Fruit fly (Drosophila melanogaster) whole organism, embryonic: ENCODE measurements around the gene CG3104.
A peak's percentile ranks its signal among the peaks of the same experiment; 100 is the strongest.

Experiments used
- Blimp-1 ChIP-seq: fragments of 200-800 bp; sonication (Bioruptor generic); optimal IDR thresholded peaks from 3 replicates; lab custom pipeline; 2018; ENCODE audit warnings: missing biosample characterization, missing genetic modification characterization, mild to moderate bottlenecking, moderate library complexity, missing genetic modification reagents
- CG10274 ChIP-seq: fragments of 200-800 bp; sonication (Bioruptor generic); optimal IDR thresholded peaks from 3 replicates; lab custom pipeline; 2017; ENCODE audit warnings: missing biosample characterization, mild to moderate bottlenecking, missing genetic modification characterization
- CG11560 ChIP-seq: fragments of 200-800 bp; sonication (Bioruptor generic); IDR thresholded peaks from 3 replicates; pipeline ENCODE4 v1.3.6; 2022; ENCODE audit warnings: missing biosample characterization, missing genetic modification characterization
- CG11696 ChIP-seq: fragments of 200-800 bp; sonication (Bioruptor generic); IDR thresholded peaks from 2 replicates; pipeline ENCODE4 v1.3.6; 2022; ENCODE audit warnings: missing biosample characterization, missing genetic modification characterization
- CG12071 ChIP-seq: fragments of 200-800 bp; sonication (Bioruptor generic); optimal IDR thresholded peaks from 3 replicates; lab custom pipeline; 2018; ENCODE audit warnings: missing biosample characterization, mild to moderate bottlenecking, missing genetic modification characterization
- CG12744 ChIP-seq: fragments of 200-800 bp; sonication (Bioruptor generic); optimal IDR thresholded peaks from 2 replicates; lab custom pipeline; 2016; ENCODE audit warnings: missing biosample characterization, missing genetic modification characterization
- CG13296 ChIP-seq: fragments of 200-800 bp; sonication (Bioruptor generic); optimal IDR thresholded peaks from 3 replicates; lab custom pipeline; 2018; ENCODE audit warnings: missing biosample characterization, mild to moderate bottlenecking, missing genetic modification characterization
- CG1529 ChIP-seq: fragments of 200-800 bp; sonication (Bioruptor generic); optimal IDR thresholded peaks from 3 replicates; lab custom pipeline; 2018; ENCODE audit warnings: missing biosample characterization, missing genetic modification characterization
- CG16863 ChIP-seq: fragments of 200-800 bp; sonication (Bioruptor generic); optimal IDR thresholded peaks from 3 replicates; lab custom pipeline; 2016; ENCODE audit warnings: missing biosample characterization, missing genetic modification characterization
- CG17186 ChIP-seq: fragments of 200-800 bp; sonication (Bioruptor generic); optimal IDR thresholded peaks from 3 replicates; lab custom pipeline; 2017; ENCODE audit warnings: missing biosample characterization, missing genetic modification reagents, missing genetic modification characterization
- CG17612 ChIP-seq: fragments of 200-800 bp; sonication (Bioruptor generic); IDR thresholded peaks from 2 replicates; pipeline ENCODE4 v1.3.6; 2022; ENCODE audit warnings: missing biosample characterization, missing genetic modification characterization
- CG2678 ChIP-seq: fragments of 200-800 bp; sonication (Bioruptor generic); optimal IDR thresholded peaks from 3 replicates; lab custom pipeline; 2019; ENCODE audit warnings: missing biosample characterization, mild to moderate bottlenecking, missing genetic modification characterization, moderate library complexity
- CG31388 ChIP-seq: fragments of 200-800 bp; sonication (Bioruptor generic); optimal IDR thresholded peaks from 2 replicates; lab custom pipeline; 2016; ENCODE audit warnings: missing biosample characterization, missing genetic modification characterization
- CG32772 ChIP-seq: fragments of 200-800 bp; sonication (Bioruptor generic); IDR thresholded peaks from 2 replicates; pipeline ENCODE4 v1.3.6; 2022; ENCODE audit warnings: missing biosample characterization, missing genetic modification characterization
- CG3847 ChIP-seq: fragments of 200-800 bp; sonication (Bioruptor generic); IDR thresholded peaks from 2 replicates; pipeline ENCODE4 v1.3.6; 2022; ENCODE audit warnings: missing biosample characterization, missing genetic modification characterization
- CG3995 ChIP-seq: fragments of 200-800 bp; sonication (Bioruptor generic); optimal IDR thresholded peaks from 3 replicates; lab custom pipeline; 2016; ENCODE audit warnings: missing biosample characterization, missing genetic modification characterization
- CG4404 ChIP-seq: fragments of 200-800 bp; sonication (Bioruptor generic); IDR thresholded peaks from 2 replicates; pipeline ENCODE4 v1.3.6; 2022; ENCODE audit warnings: missing biosample characterization, missing genetic modification characterization
- CG8281 ChIP-seq: fragments of 200-800 bp; sonication (Bioruptor generic); optimal IDR thresholded peaks from 2 replicates; lab custom pipeline; 2018; ENCODE audit warnings: missing biosample characterization, mild to moderate bottlenecking, missing genetic modification characterization, moderate library complexity
- CG9215 ChIP-seq: fragments of 200-800 bp; sonication (Bioruptor generic); IDR thresholded peaks from 2 replicates; pipeline ENCODE4 v1.3.6; 2022; ENCODE audit warnings: missing biosample characterization, missing genetic modification characterization
- CG9437 ChIP-seq: fragments of 200-800 bp; sonication (Bioruptor generic); optimal IDR thresholded peaks from 2 replicates; lab custom pipeline; 2018; ENCODE audit warnings: missing biosample characterization, mild to moderate bottlenecking, missing genetic modification characterization
- CG9817 ChIP-seq: fragments of 200-800 bp; sonication (Bioruptor generic); optimal IDR thresholded peaks from 2 replicates; lab custom pipeline; 2018; ENCODE audit warnings: missing biosample characterization, mild to moderate bottlenecking, missing genetic modification characterization, moderate library complexity
- CTCF ChIP-seq: fragments of 200-800 bp; sonication (Bioruptor generic); optimal IDR thresholded peaks from 2 replicates; lab custom pipeline; 2017; ENCODE audit warnings: missing biosample characterization, mild to moderate bottlenecking, missing genetic modification characterization, moderate library complexity
- D19A ChIP-seq: fragments of 200-800 bp; optimal IDR thresholded peaks from 3 replicates; lab custom pipeline; 2019; ENCODE audit warnings: missing biosample characterization, mild to moderate bottlenecking, missing genetic modification characterization, moderate library complexity
- Fer1 ChIP-seq: fragments of 200-800 bp; sonication (Bioruptor generic); optimal IDR thresholded peaks from 2 replicates; lab custom pipeline; 2017; ENCODE audit warnings: missing biosample characterization, mild to moderate bottlenecking, missing genetic modification characterization
- Lim3 ChIP-seq: fragments of 200-800 bp; sonication (Bioruptor generic); IDR thresholded peaks from 2 replicates; pipeline ENCODE4 v1.3.6; 2022; ENCODE audit warnings: missing biosample characterization, missing genetic modification characterization
- Taf1 ChIP-seq: fragments of 200-800 bp; sonication (Bioruptor generic); IDR thresholded peaks from 2 replicates; pipeline ENCODE4 v1.3.6; 2022; ENCODE audit warnings: missing biosample characterization, missing genetic modification characterization
- Xbp1 ChIP-seq: fragments of 200-800 bp; sonication (Bioruptor generic); optimal IDR thresholded peaks from 3 replicates; lab custom pipeline; 2016; ENCODE audit warnings: missing biosample characterization, mild to moderate bottlenecking, missing genetic modification characterization
- Xrp1 ChIP-seq: fragments of 200-800 bp; sonication (Bioruptor generic); IDR thresholded peaks from 2 replicates; pipeline ENCODE4 v1.3.6; 2022; ENCODE audit warnings: missing biosample characterization, missing genetic modification characterization
- YL-1 ChIP-seq: fragments of 200-800 bp; sonication (Bioruptor generic); optimal IDR thresholded peaks from 3 replicates; lab custom pipeline; 2017; ENCODE audit warnings: missing biosample characterization, mild to moderate bottlenecking, missing genetic modification characterization
- ci ChIP-seq: fragments of 200-800 bp; sonication (Bioruptor generic); IDR thresholded peaks from 3 replicates; pipeline ENCODE4 v1.3.6; 2022; ENCODE audit warnings: missing biosample characterization, missing genetic modification characterization
- danr ChIP-seq: fragments of 200-800 bp; sonication (Bioruptor generic); IDR thresholded peaks from 2 replicates; pipeline ENCODE4 v1.3.6; 2022; ENCODE audit warnings: missing biosample characterization, missing genetic modification characterization
- dm ChIP-seq: fragments of 200-800 bp; sonication (Bioruptor generic); optimal IDR thresholded peaks from 3 replicates; lab custom pipeline; 2016; ENCODE audit warnings: missing biosample characterization, missing genetic modification characterization
- emc ChIP-seq: fragments of 200-800 bp; sonication (Bioruptor generic); optimal IDR thresholded peaks from 2 replicates; lab custom pipeline; 2016; ENCODE audit warnings: missing biosample characterization, missing genetic modification characterization
- gce ChIP-seq: fragments of 200-800 bp; sonication (Bioruptor generic); IDR thresholded peaks from 3 replicates; pipeline ENCODE4 v1.3.6; 2022; ENCODE audit warnings: missing biosample characterization, missing genetic modification characterization
- gfzf ChIP-seq: fragments of 200-800 bp; sonication (Bioruptor generic); optimal IDR thresholded peaks from 2 replicates; lab custom pipeline; 2016; ENCODE audit warnings: missing biosample characterization, mild to moderate bottlenecking, missing genetic modification characterization, moderate library complexity
- gsb ChIP-seq: fragments of 200-800 bp; sonication (Bioruptor generic); IDR thresholded peaks from 2 replicates; pipeline ENCODE4 v1.3.6; 2022; ENCODE audit warnings: missing biosample characterization, missing genetic modification characterization
- h ChIP-seq: fragments of >200 bp; optimal IDR thresholded peaks from 2 replicates; lab custom pipeline; 2017
- inv ChIP-seq: fragments of 200-800 bp; sonication (Bioruptor generic); IDR thresholded peaks from 2 replicates; pipeline ENCODE4 v1.3.6; 2022; ENCODE audit warnings: missing biosample characterization, missing genetic modification characterization; ENCODE audit not compliant: partially characterized antibody
- kni ChIP-seq: fragments of 200-800 bp; sonication (Bioruptor generic); optimal IDR thresholded peaks from 3 replicates; lab custom pipeline; 2017; ENCODE audit warnings: mild to moderate bottlenecking, missing biosample characterization, missing genetic modification reagents, missing genetic modification characterization
- lab ChIP-seq: fragments of 200-800 bp; sonication (Bioruptor generic); optimal IDR thresholded peaks from 3 replicates; lab custom pipeline; 2017; ENCODE audit warnings: missing biosample characterization, missing genetic modification characterization, mild to moderate bottlenecking, moderate library complexity, missing genetic modification reagents
- lilli ChIP-seq: fragments of 200-800 bp; sonication (Bioruptor generic); optimal IDR thresholded peaks from 3 replicates; lab custom pipeline; 2016; ENCODE audit warnings: missing biosample characterization, missing genetic modification characterization
- nau ChIP-seq: fragments of 200-800 bp; sonication (Bioruptor generic); optimal IDR thresholded peaks from 3 replicates; lab custom pipeline; 2017; ENCODE audit warnings: missing biosample characterization, mild to moderate bottlenecking, missing genetic modification characterization, missing genetic modification reagents
- pnt ChIP-seq: fragments of 200-800 bp; sonication (Bioruptor generic); optimal IDR thresholded peaks from 3 replicates; lab custom pipeline; 2016; ENCODE audit warnings: missing biosample characterization, missing genetic modification characterization
- salm ChIP-seq: fragments of 200-800 bp; sonication (Bioruptor generic); optimal IDR thresholded peaks from 2 replicates; lab custom pipeline; 2018; ENCODE audit warnings: missing biosample characterization, mild to moderate bottlenecking, missing genetic modification characterization
- schlank ChIP-seq: fragments of 200-800 bp; sonication (Bioruptor generic); optimal IDR thresholded peaks from 2 replicates; lab custom pipeline; 2018; ENCODE audit warnings: missing biosample characterization, mild to moderate bottlenecking, missing genetic modification characterization
- shn ChIP-seq: fragments of 200-800 bp; sonication (Bioruptor generic); optimal IDR thresholded peaks from 3 replicates; lab custom pipeline; 2016; ENCODE audit warnings: missing biosample characterization, missing genetic modification characterization
- so ChIP-seq: fragments of 200-800 bp; sonication (Bioruptor generic); IDR thresholded peaks from 3 replicates; pipeline ENCODE4 v1.3.6; 2022; ENCODE audit warnings: missing biosample characterization, missing genetic modification characterization
- ssp ChIP-seq: fragments of 200-800 bp; sonication (Bioruptor generic); IDR thresholded peaks from 2 replicates; pipeline ENCODE4 v1.3.6; 2022; ENCODE audit warnings: missing biosample characterization, missing genetic modification characterization
- stc ChIP-seq: fragments of 200-800 bp; sonication (Bioruptor generic); IDR thresholded peaks from 2 replicates; pipeline ENCODE4 v1.3.6; 2022; ENCODE audit warnings: missing biosample characterization, missing genetic modification characterization
- twi ChIP-seq: fragments of 200-800 bp; optimal IDR thresholded peaks from 2 replicates; lab custom pipeline; 2019; ENCODE audit warnings: missing biosample characterization, mild to moderate bottlenecking, missing genetic modification characterization, moderate library complexity
- vvl ChIP-seq: fragments of 200-800 bp; sonication (Bioruptor generic); IDR thresholded peaks from 2 replicates; pipeline ENCODE4 v1.3.6; 2022; ENCODE audit warnings: missing biosample characterization, missing genetic modification characterization
- wek ChIP-seq: fragments of 200-800 bp; sonication (Bioruptor generic); optimal IDR thresholded peaks from 3 replicates; lab custom pipeline; 2018; ENCODE audit warnings: missing biosample characterization, mild to moderate bottlenecking, missing genetic modification characterization, moderate library complexity

The CG3104 gene

dm6 chr2L:2897024-2897549, 41.5 kb upstream of the CG3104 start (continued):
- TF ChIP-seq CG10274 (GFP tag; lab: Kevin White, UChicago): peak; percentile 20
- peak; percentile 63; the same call in 1 of the 3 replicates for TF ChIP-seq so (GFP tag; lab: Robert Waterston, UW)
- TF ChIP-seq CTCF (GFP tag; lab: Kevin White, UChicago): peak; percentile 25
- TF ChIP-seq Blimp-1 (GFP tag; lab: Kevin White, UChicago): peak; percentile 70
- TF ChIP-seq danr (GFP tag; lab: Robert Waterston, UW): no peak
- no peak for TF ChIP-seq inv (GFP tag; lab: Robert Waterston, UW)
- peak; percentile 63 for TF ChIP-seq D19A (tag; lab: Kevin White, UChicago)
- peak; percentile 72 for TF ChIP-seq dm (GFP tag; lab: Kevin White, UChicago)
- TF ChIP-seq ssp (GFP tag; lab: Robert Waterston, UW): peak; percentile 76
- peak; percentile 88 for TF ChIP-seq kni (GFP tag; lab: Kevin White, UChicago)
- peak; percentile 85 for TF ChIP-seq CG32772 (GFP tag; lab: Robert Waterston, UW)
- TF ChIP-seq CG4404 (GFP tag; lab: Robert Waterston, UW): peak; percentile 60
- TF ChIP-seq CG17186 (GFP tag; lab: Kevin White, UChicago): no peak
- TF ChIP-seq nau (GFP tag; lab: Kevin White, UChicago): peak; percentile 28
- TF ChIP-seq gfzf (GFP tag; lab: Kevin White, UChicago): no peak
- TF ChIP-seq gce: peak; percentile 78; the same call in 2 of the 3 replicates
- TF ChIP-seq vvl (GFP tag; lab: Robert Waterston, UW): peak; percentile 90
- peak; percentile 92 for TF ChIP-seq pnt
- TF ChIP-seq twi (tag; lab: Kevin White, UChicago): peak; percentile 78
- TF ChIP-seq CG13296 (GFP tag; lab: Kevin White, UChicago): no peak
- TF ChIP-seq Taf1 (GFP tag; lab: Robert Waterston, UW): no peak
- TF ChIP-seq stc (GFP tag; lab: Robert Waterston, UW): peak; percentile 75
- no peak for TF ChIP-seq wek (GFP tag; lab: Kevin White, UChicago)
- TF ChIP-seq CG8281 (tag; lab: Kevin White, UChicago): peak; percentile 30
- TF ChIP-seq ci (GFP tag; lab: Robert Waterston, UW): peak; percentile 93
- no peak; the same call in 1 of the 2 replicates for TF ChIP-seq CG17612 (GFP tag; lab: Robert Waterston, UW)
- TF ChIP-seq Xbp1 (GFP tag; lab: Kevin White, UChicago): peak; percentile 89
- peak; percentile 86 for TF ChIP-seq shn (GFP tag; lab: Kevin White, UChicago)
- TF ChIP-seq CG9817 (tag; lab: Kevin White, UChicago): peak; percentile 52
- TF ChIP-seq CG16863 (GFP tag; lab: Kevin White, UChicago): peak; percentile 86
- TF ChIP-seq CG11560 (tag; lab: Robert Waterston, UW): peak; percentile 68
- TF ChIP-seq lilli (GFP tag; lab: Kevin White, UChicago): peak; percentile 96
- TF ChIP-seq CG3847 (GFP tag; lab: Robert Waterston, UW): peak; percentile 58
- TF ChIP-seq CG3995: no peak
- peak; percentile 92 for TF ChIP-seq Xrp1 (GFP tag; lab: Robert Waterston, UW)
- TF ChIP-seq CG9437 (GFP tag; lab: Kevin White, UChicago): peak; percentile 70
- no peak for TF ChIP-seq gsb
- TF ChIP-seq h (lab: Kevin White, UChicago): no peak
- peak; percentile 54 for TF ChIP-seq salm (tag; lab: Kevin White, UChicago)
- TF ChIP-seq YL-1 (GFP tag; lab: Kevin White, UChicago): no peak
- peak; percentile 64 for TF ChIP-seq emc (GFP tag; lab: Kevin White, UChicago)
- TF ChIP-seq CG31388: peak; percentile 78
- peak; percentile 59; the same call in 1 of the 2 replicates for TF ChIP-seq Lim3 (GFP tag; lab: Robert Waterston, UW)
- peak; percentile 66 for TF ChIP-seq CG12744 (GFP tag; lab: Kevin White, UChicago)
- peak; percentile 19 for TF ChIP-seq Fer1 (GFP tag; lab: Kevin White, UChicago)
- peak; percentile 36 for TF ChIP-seq CG12071 (GFP tag; lab: Kevin White, UChicago)
- no peak for TF ChIP-seq schlank
- peak; percentile 48 for TF ChIP-seq CG11696 (GFP tag; lab: Robert Waterston, UW)
- no peak for TF ChIP-seq CG9215 (GFP tag; lab: Robert Waterston, UW)
- peak; percentile 69 for TF ChIP-seq CG1529
- TF ChIP-seq lab (GFP tag; lab: Kevin White, UChicago): peak; percentile 76
- peak; percentile 76 for TF ChIP-seq CG2678 (tag; lab: Kevin White, UChicago)
